Fruit fly (Drosophila melanogaster) whole organism: ENCODE data around the gene CG13077.

ENCODE experiments used
- CG8478 ChIP-seq: fragments of >200 bp; optimal IDR thresholded peaks from 2 replicates; lab custom pipeline; 2018; ENCODE audit warnings: inconsistent platforms
- Dll ChIP-seq: fragments of >200 bp; optimal IDR thresholded peaks from 2 replicates; lab custom pipeline; 2017
- EcR ChIP-seq, 2 experiments: fragments of >200 bp; optimal IDR thresholded peaks; 2 replicates each; lab custom pipeline; 2017; ENCODE audit warnings: missing biosample characterization in 2 of 2, missing genetic modification characterization in 2 of 2, missing genetic modification reagents in 2 of 2
- pan ChIP-seq: fragments of >200 bp; optimal IDR thresholded peaks from 2 replicates; lab custom pipeline; 2017
- psq ChIP-seq: fragments of >200 bp; optimal IDR thresholded peaks from 2 replicates; lab custom pipeline; 2017
- usp ChIP-seq: fragments of >200 bp; optimal IDR thresholded peaks from 2 replicates; lab custom pipeline; 2017; ENCODE audit warnings: missing biosample characterization, missing genetic modification characterization, mixed read lengths

- TF ChIP-seq psq (lab: Kevin White, UChicago) = no peak
- no peak for TF ChIP-seq Dll (lab: Kevin White, UChicago)
- no peak for TF ChIP-seq usp (GFP tag; lab: Kevin White, UChicago)
- TF ChIP-seq pan (lab: Kevin White, UChicago) = no peak
- no peak for TF ChIP-seq EcR (GFP tag; optimal IDR thresholded peaks at IDR 0.05; lab: Kevin White, UChicago)
- no peak for TF ChIP-seq CG8478 (lab: Kevin White, UChicago)
These were observed 1.7 kb downstream of the CG13077 start for dm6 chr2L:19567305-19567898.
